Worm (Caenorhabditis elegans): ENCODE results near the gene hrg-7.
A peak's percentile ranks its signal among the peaks of the same experiment; 100 is the strongest.

Gene hrg-7

ce11 chrV:12763291-12763995 is 21.6 kb downstream of the hrg-7 start, which contains the start of the genes abcf-1 and scc-3:
abcf-1 (minus strand) TSS chrV:12763375.
scc-3 (plus strand) TSS chrV:12763945.
- TF ChIP-seq nfya-1 (tag; optimal IDR thresholded peaks at IDR 0.05) = peak; percentile 11
- TF ChIP-seq ztf-16 (tag; optimal IDR thresholded peaks at IDR 0.05) = no peak

- TF ChIP-seq madf-2 (tag; optimal IDR thresholded peaks at IDR 0.05) (no peak), unc-55 (GFP tag; optimal IDR thresholded peaks at IDR 0.05) (no peak), odd-2 (tag; optimal IDR thresholded peaks at IDR 0.05) (no peak), pax-1 (tag; optimal IDR thresholded peaks at IDR 0.05) (no peak), ceh-14 (tag; optimal IDR thresholded peaks at IDR 0.05) (no peak), tbx-7 (tag; optimal IDR thresholded peaks at IDR 0.05) (no peak), K02D7.2 (tag; optimal IDR thresholded peaks at IDR 0.05) (no peak)
Measured at ce11 chrV:12768946-12769345, 27.1 kb downstream of the hrg-7 start, which contains the start of gene srt-43. srt-43 (plus strand) TSS chrV:12769246.

- TF ChIP-seq pha-2 (tag; optimal IDR thresholded peaks at IDR 0.05) (no peak), ceh-22 (tag; optimal IDR thresholded peaks at IDR 0.05) (no peak), ahr-1 (tag; optimal IDR thresholded peaks at IDR 0.05) (no peak), ttx-3 (tag; optimal IDR thresholded peaks at IDR 0.05) (no peak), hlh-15 (tag; optimal IDR thresholded peaks at IDR 0.05) (no peak), F13H6.1 (tag; optimal IDR thresholded peaks at IDR 0.05) (no peak), gmeb-2 (tag; optimal IDR thresholded peaks at IDR 0.05) (no peak), mec-3 (tag; optimal IDR thresholded peaks at IDR 0.05; ENCODE audit: borderline replicate concordance) (no peak), hlh-6 (tag; optimal IDR thresholded peaks at IDR 0.05) (no peak), dve-1 (tag; optimal IDR thresholded peaks at IDR 0.05) (no peak)
Measured at ce11 chrV:12773222-12773621, 31.4 kb downstream of the hrg-7 start, which contains the start of gene ZC455.1. ZC455.1 (plus strand) TSS chrV:12773522.

ce11 chrV:12773852-12774251 is 32.0 kb downstream of the hrg-7 start:
- TF ChIP-seq gmeb-2 (tag; optimal IDR thresholded peaks at IDR 0.05) = no peak
- TF ChIP-seq C38D4.7 (GFP tag; optimal IDR thresholded peaks at IDR 0.05) = no peak
- TF ChIP-seq pax-1 (tag; optimal IDR thresholded peaks at IDR 0.05) = no peak
- no peak for TF ChIP-seq ceh-48 (tag; optimal IDR thresholded peaks at IDR 0.05)
- no peak for TF ChIP-seq ceh-18 (tag; optimal IDR thresholded peaks at IDR 0.05)
- no peak for TF ChIP-seq npax-4 (tag; optimal IDR thresholded peaks at IDR 0.05)
- TF ChIP-seq pqm-1 (tag; optimal IDR thresholded peaks at IDR 0.05) = no peak
- TF ChIP-seq ztf-16 (tag; optimal IDR thresholded peaks at IDR 0.05) = no peak

- TF ChIP-seq unc-3 (GFP tag; conservative IDR thresholded peaks at IDR 0.05) = peak; percentile 96
- peak; percentile 84 for TF ChIP-seq unc-3 (tag; optimal IDR thresholded peaks at IDR 0.05)
- TF ChIP-seq unc-42 (tag; optimal IDR thresholded peaks at IDR 0.05) = peak; percentile 68
- peak; percentile 90 for TF ChIP-seq che-1 (tag; optimal IDR thresholded peaks at IDR 0.05)
- peak; percentile 86 for TF ChIP-seq hlh-15 (tag; optimal IDR thresholded peaks at IDR 0.05)
- TF ChIP-seq dmd-4 (tag; optimal IDR thresholded peaks at IDR 0.05; ENCODE audit: borderline replicate concordance) = peak; percentile 80
- peak; percentile 80 for TF ChIP-seq hlh-13 (GFP tag; optimal IDR thresholded peaks at IDR 0.05)
- no peak for TF ChIP-seq pros-1 (tag; optimal IDR thresholded peaks at IDR 0.05)
- peak; percentile 96 for TF ChIP-seq ceh-45 (GFP tag; IDR thresholded peaks at IDR 0.05)
- TF ChIP-seq gmeb-2 (tag; optimal IDR thresholded peaks at IDR 0.05) = peak; percentile 92
- TF ChIP-seq unc-55 (GFP tag; optimal IDR thresholded peaks at IDR 0.05) = no peak
- peak; percentile 88 for TF ChIP-seq ttx-3 (tag; optimal IDR thresholded peaks at IDR 0.05)
- peak; percentile 73 for TF ChIP-seq sdc-2 (tag; optimal IDR thresholded peaks at IDR 0.05)
- TF ChIP-seq ahr-1 (tag; optimal IDR thresholded peaks at IDR 0.05) = peak; percentile 67
- peak; percentile 47 for TF ChIP-seq ceh-24 (tag; optimal IDR thresholded peaks at IDR 0.05)
- peak; percentile 73 for TF ChIP-seq ceh-31 (tag; optimal IDR thresholded peaks at IDR 0.05)
- TF ChIP-seq ceh-9 (tag; optimal IDR thresholded peaks at IDR 0.05) = peak; percentile 84
- peak; percentile 91 for TF ChIP-seq ztf-16 (tag; optimal IDR thresholded peaks at IDR 0.05)
- peak; percentile 82 for TF ChIP-seq zip-5 (tag; optimal IDR thresholded peaks at IDR 0.05)
- TF ChIP-seq ceh-19 (GFP tag; optimal IDR thresholded peaks at IDR 0.05) = peak; percentile 95
- peak; percentile 87 for TF ChIP-seq pat-9 (tag; optimal IDR thresholded peaks at IDR 0.05)
- TF ChIP-seq Y22D7AL.16 (tag; optimal IDR thresholded peaks at IDR 0.05) = peak; percentile 93
- peak; percentile 81 for TF ChIP-seq fkh-10 (GFP tag; optimal IDR thresholded peaks at IDR 0.05)
- TF ChIP-seq tbx-2 (tag; optimal IDR thresholded peaks at IDR 0.05) = peak; percentile 85
- peak; percentile 88 for TF ChIP-seq sox-2 (GFP tag; IDR thresholded peaks at IDR 0.05)
- TF ChIP-seq npax-4 (tag; optimal IDR thresholded peaks at IDR 0.05) = peak; percentile 76
- peak; percentile 82 for TF ChIP-seq ceh-2 (tag; optimal IDR thresholded peaks at IDR 0.05)
Measured at ce11 chrV:12780248-12780647, 38.4 kb downstream of the hrg-7 start.

Measured in whole organism, late embryonic.